Worm (Caenorhabditis elegans) whole organism, L4 larva: ENCODE data around the gene B0001.4.

ENCODE experiments used
- ceh-62 ChIP-seq: sonication (generic microtip); optimal IDR thresholded peaks from 2 replicates; lab custom pipeline; 2017; ENCODE audit warnings: missing biosample characterization, missing genetic modification characterization
- egl-27 ChIP-seq: sonication (generic microtip); optimal IDR thresholded peaks from 3 replicates; lab custom pipeline; 2017; ENCODE audit warnings: missing biosample characterization, missing genetic modification reagents, missing genetic modification characterization
- fkh-10 ChIP-seq: fragments of 150-350 bp; optimal IDR thresholded peaks from 2 replicates; lab custom pipeline; 2014; ENCODE audit warnings: missing biosample characterization, missing genetic modification reagents, missing genetic modification characterization
- mxl-2 ChIP-seq: fragments of 200-800 bp; sonication (Bioruptor generic); conservative IDR thresholded peaks from 2 replicates; pipeline ENCODE4 v1.3.6; 2022; ENCODE audit warnings: missing genetic modification reagents, missing genetic modification characterization, missing compliant biosample characterization
- nhr-25 ChIP-seq: sonication (generic microtip); optimal IDR thresholded peaks from 2 replicates; lab custom pipeline; 2017; ENCODE audit warnings: missing genetic modification characterization, mild to moderate bottlenecking, missing compliant biosample characterization, antibody characterized with exemption, moderate library complexity, borderline replicate concordance; ENCODE audit not compliant: insufficient read depth
- nhr-6 ChIP-seq: fragments of 150-350 bp; optimal IDR thresholded peaks from 2 replicates; lab custom pipeline; 2014; ENCODE audit warnings: missing biosample characterization, missing genetic modification characterization
- nhr-76 ChIP-seq: fragments of 150-350 bp; optimal IDR thresholded peaks from 2 replicates; lab custom pipeline; 2014; ENCODE audit warnings: missing biosample characterization, missing genetic modification characterization
- pqm-1 ChIP-seq: sonication (generic microtip); optimal IDR thresholded peaks from 2 replicates; lab custom pipeline; 2017; ENCODE audit warnings: missing biosample characterization, missing genetic modification characterization
- skn-1 ChIP-seq: fragments of 150-350 bp; optimal IDR thresholded peaks from 2 replicates; lab custom pipeline; 2014; ENCODE audit warnings: missing biosample characterization, missing genetic modification characterization
- snpc-4 ChIP-seq: fragments of 150-350 bp; optimal IDR thresholded peaks from 2 replicates; lab custom pipeline; 2014; ENCODE audit warnings: missing biosample characterization, missing genetic modification characterization
- zag-1 ChIP-seq: fragments of 150-350 bp; optimal IDR thresholded peaks from 2 replicates; lab custom pipeline; 2014; ENCODE audit warnings: missing biosample characterization, missing genetic modification characterization

DNA sequence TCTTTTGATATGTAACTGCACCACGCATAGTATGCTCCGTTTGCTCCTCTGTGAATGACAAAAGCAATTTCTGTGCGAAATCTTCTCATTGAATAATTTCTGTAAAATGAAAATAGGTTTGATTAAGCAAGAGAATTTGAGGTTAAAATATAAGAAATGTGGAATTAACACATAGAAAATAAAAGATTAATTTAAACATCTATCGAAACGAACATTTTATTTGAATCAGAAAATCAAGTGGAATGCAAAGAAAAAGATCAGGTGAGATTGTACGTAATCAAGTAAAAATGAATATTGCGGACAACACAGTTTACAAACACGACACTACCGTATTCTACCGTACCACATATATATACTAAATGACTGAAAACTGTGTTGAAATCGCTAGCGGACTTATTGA is 3.0 kb upstream of the B0001.4 start, which contains the start of gene B0001.8:
- TF ChIP-seq zag-1 (no peak), nhr-76 (tag; lab: Kevin White, UChicago) (no peak), ceh-62 (tag; lab: Kevin White, UChicago) (no peak), nhr-6 (tag; lab: Kevin White, UChicago) (no peak), nhr-25 (tag; lab: Kevin White, UChicago) (no peak), egl-27 (no peak), skn-1 (tag; lab: Kevin White, UChicago) (no peak), fkh-10 (GFP tag; lab: Kevin White, UChicago) (no peak), snpc-4 (tag; lab: Kevin White, UChicago) (no peak), pqm-1 (tag; lab: Kevin White, UChicago) (no peak), mxl-2 (no peak)
